Worm (Caenorhabditis elegans) whole organism, L1 larva: ENCODE data around the gene sox-4.

Experiments used
- C04F5.9 ChIP-seq: sonication (generic microtip); optimal IDR thresholded peaks from 2 replicates; lab custom pipeline; 2016; ENCODE audit warnings: missing genetic modification characterization, missing compliant biosample characterization
- alr-1 ChIP-seq: fragments of 200-800 bp; sonication (Bioruptor generic); optimal IDR thresholded peaks from 2 replicates; lab custom pipeline; 2018; ENCODE audit warnings: borderline replicate concordance, mild to moderate bottlenecking, missing genetic modification characterization, missing compliant biosample characterization
- ceh-82 ChIP-seq, 3 experiments: fragments of 150-350 bp in 1 of 3; sonication (generic microtip) in 2 of 3; optimal IDR thresholded peaks; 2 replicates each; lab custom pipeline; 2014 to 2017; ENCODE audit warnings: missing biosample characterization in 3 of 3, missing genetic modification characterization in 3 of 3
- ces-1 ChIP-seq: fragments of 150-350 bp; optimal IDR thresholded peaks from 2 replicates; lab custom pipeline; 2014; ENCODE audit warnings: missing biosample characterization, missing genetic modification reagents, missing genetic modification characterization
- lin-35 ChIP-seq, 2 experiments: fragments of 150-350 bp; optimal IDR thresholded peaks; 2 replicates each; lab custom pipeline; 2014; ENCODE audit warnings: missing biosample characterization in 2 of 2, missing genetic modification characterization in 2 of 2, missing genetic modification reagents in 2 of 2
- snpc-4 ChIP-seq: fragments of 150-350 bp; optimal IDR thresholded peaks from 2 replicates; lab custom pipeline; 2014; ENCODE audit warnings: missing biosample characterization, missing genetic modification characterization

DNA sequence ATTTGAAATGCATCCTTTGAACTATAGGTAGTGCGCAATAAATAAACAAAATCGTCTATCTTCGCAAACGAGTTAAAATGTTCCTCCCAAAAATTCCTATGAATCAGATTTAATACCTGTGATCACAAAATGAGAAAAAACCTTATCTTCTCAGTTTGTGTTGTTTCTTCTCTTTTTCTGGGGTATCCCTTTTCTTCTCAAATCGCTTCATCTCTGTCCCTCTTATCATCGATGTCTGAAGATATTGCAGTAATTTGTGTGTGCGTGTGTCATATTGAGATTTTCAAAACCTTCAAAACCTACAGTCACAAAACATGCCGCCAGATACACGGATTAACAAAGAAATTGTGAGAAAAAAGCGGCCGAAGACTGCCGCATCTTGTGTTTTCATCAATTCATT, 13.0 kb downstream of the sox-4 start, which contains the start of gene glt-1:
- TF ChIP-seq snpc-4 (tag; lab: Kevin White, UChicago) (no peak), lin-35 (GFP tag; optimal IDR thresholded peaks at IDR 0.05; lab: Kevin White, UChicago) (no peak), ces-1 (GFP tag; lab: Kevin White, UChicago) (no peak), ceh-82 (tag; optimal IDR thresholded peaks at IDR 0.05; lab: Kevin White, UChicago) (no peak), C04F5.9 (tag; lab: Kevin White, UChicago) (no peak), alr-1 (tag; lab: Kevin White, UChicago) (no peak)
